Worm (Caenorhabditis elegans): Measurements from ENCODE around the gene bca-1.

- TF ChIP-seq fkh-6 (tag; optimal IDR thresholded peaks at IDR 0.05) (no peak), ets-4 (tag; optimal IDR thresholded peaks at IDR 0.05) (no peak), pax-1 (tag; optimal IDR thresholded peaks at IDR 0.05) (no peak), lin-11 (tag; optimal IDR thresholded peaks at IDR 0.05) (no peak), ama-1 (optimal IDR thresholded peaks at IDR 0.05) (no peak), C08G9.2 (tag; optimal IDR thresholded peaks at IDR 0.05) (no peak)
These were observed 3.0 kb downstream of the bca-1 start for ce11 chrX:6201542-6201941.

Measured in whole organism, late embryonic.